Worm (Caenorhabditis elegans): Measurements from ENCODE around the gene mans-2.

The mans-2 gene

DNA sequence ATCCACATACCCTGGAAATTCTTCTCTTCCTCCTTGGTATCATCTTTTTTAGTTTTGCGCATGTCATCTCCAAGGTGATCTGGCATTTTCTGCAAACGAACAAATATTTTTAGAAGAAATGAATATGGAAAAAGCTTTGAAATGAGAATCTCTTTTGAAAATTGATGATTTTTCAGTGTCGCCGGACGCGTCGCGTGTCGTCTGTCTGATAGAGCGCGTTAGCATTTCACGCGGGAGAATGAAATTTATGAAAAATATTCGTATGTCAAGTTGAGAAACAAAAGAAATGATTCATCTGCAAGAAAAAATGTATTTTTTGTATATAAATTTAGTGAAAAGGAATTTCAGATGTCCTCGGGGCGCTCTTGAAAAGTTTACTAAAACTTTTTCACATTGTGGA lies 3.0 kb downstream of the mans-2 start, which contains the start of gene rpt-1 (continued):
- TF ChIP-seq hpl-2 (GFP tag; optimal IDR thresholded peaks at IDR 0.05) (no peak), blmp-1 (tag; optimal IDR thresholded peaks at IDR 0.05) (peak; percentile 84)

DNA sequence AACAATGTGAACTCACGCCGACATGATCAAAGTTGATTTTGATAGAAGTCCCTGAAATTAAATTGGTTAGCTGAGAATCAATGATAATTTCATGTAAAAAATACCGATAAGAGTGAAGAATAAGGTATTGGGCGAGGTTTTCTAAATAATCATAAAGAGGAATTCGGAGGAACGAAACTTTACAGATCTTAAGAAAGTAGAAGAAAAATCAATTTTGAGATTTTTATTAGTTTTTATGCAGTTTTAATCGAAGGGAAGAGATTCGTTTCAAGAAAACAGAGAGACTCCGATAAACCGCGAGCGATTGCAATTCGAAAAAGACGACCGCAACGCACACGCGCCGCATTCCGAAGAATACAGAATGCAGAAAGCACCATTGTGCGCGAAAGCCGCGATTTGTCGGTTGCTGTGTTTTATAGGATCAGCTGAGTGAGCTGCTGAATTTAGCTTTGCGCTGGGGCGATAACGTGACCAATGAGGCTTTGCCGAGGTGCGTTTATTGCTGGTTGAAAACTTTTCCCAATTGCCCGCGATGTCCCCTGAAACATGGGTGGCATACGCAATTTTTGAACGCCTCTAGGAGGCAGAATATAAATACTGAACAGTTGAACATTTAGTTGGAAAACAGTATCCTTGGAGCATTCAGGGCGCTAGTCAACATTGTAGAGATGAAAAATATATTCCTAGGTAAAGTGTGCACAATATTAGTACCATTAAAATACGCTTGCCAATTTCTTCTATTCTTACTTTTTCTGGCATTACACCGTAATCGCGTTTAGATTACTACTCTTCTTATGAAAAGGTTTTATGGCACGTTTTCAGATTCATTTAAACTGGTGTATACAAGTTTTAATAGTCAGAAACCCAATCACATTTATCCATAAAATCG lies 5.4 kb downstream of the mans-2 start, which contains the start of gene snr-4:
Gene snr-4 (minus strand): TSS at position 51 of the 889 bp plus-strand sequence.
- TF ChIP-seq nhr-12 (tag; optimal IDR thresholded peaks at IDR 0.05): peak; percentile 20
- TF ChIP-seq hlh-17 (GFP tag; optimal IDR thresholded peaks at IDR 0.05; ENCODE audit: borderline replicate concordance): no peak
- peak; percentile 95 for TF ChIP-seq mab-9 (GFP tag; IDR thresholded peaks at IDR 0.05)
- TF ChIP-seq ztf-4 (tag; optimal IDR thresholded peaks at IDR 0.05): peak; percentile 82
- peak; percentile 76 for TF ChIP-seq nhr-237 (tag; optimal IDR thresholded peaks at IDR 0.05)
- TF ChIP-seq dpl-1 (GFP tag; optimal IDR thresholded peaks at IDR 0.05): peak; percentile 79 to 83 (median 83)
- TF ChIP-seq ceh-8 (GFP tag; optimal IDR thresholded peaks at IDR 0.05): peak; percentile 80
- peak; percentile 68 for TF ChIP-seq efl-3 (GFP tag; optimal IDR thresholded peaks at IDR 0.05)
- TF ChIP-seq nhr-47 (tag; optimal IDR thresholded peaks at IDR 0.05): peak; percentile 98
- peak; percentile 91 for TF ChIP-seq aly-2 (tag; optimal IDR thresholded peaks at IDR 0.05)
- TF ChIP-seq ztf-11 (tag; optimal IDR thresholded peaks at IDR 0.05): peak in 1 of 2 experiments; percentile 91
- TF ChIP-seq nhr-19 (GFP tag; conservative IDR thresholded peaks at IDR 0.05): peak; percentile 98
- peak; percentile 87 to 92 for TF ChIP-seq lsy-2 (tag; optimal IDR thresholded peaks at IDR 0.05)
- peak; percentile 93 for TF ChIP-seq lin-15B (tag; optimal IDR thresholded peaks at IDR 0.05)
- no peak for TF ChIP-seq tlp-1 (tag; optimal IDR thresholded peaks at IDR 0.05)
- TF ChIP-seq pag-3 (tag; optimal IDR thresholded peaks at IDR 0.05; ENCODE audit: borderline replicate concordance, insufficient read depth): peak; percentile 36
- TF ChIP-seq unc-86 (tag; optimal IDR thresholded peaks at IDR 0.05): peak; percentile 94
- TF ChIP-seq ceh-90 (tag; optimal IDR thresholded peaks at IDR 0.05): peak; percentile 31
- peak; percentile 82 for TF ChIP-seq nhr-11 (tag; optimal IDR thresholded peaks at IDR 0.05)
- peak; percentile 66 for TF ChIP-seq unc-130 (tag; optimal IDR thresholded peaks at IDR 0.05)
- TF ChIP-seq lir-3 (tag; optimal IDR thresholded peaks at IDR 0.05; ENCODE audit: poor library complexity): peak; percentile 74
- peak; percentile 60 for TF ChIP-seq unc-62 (GFP tag; optimal IDR thresholded peaks at IDR 0.05)
- no peak for TF ChIP-seq sptf-1 (tag; optimal IDR thresholded peaks at IDR 0.05)
- TF ChIP-seq egl-27 (tag; optimal IDR thresholded peaks at IDR 0.05): peak in 1 of 2 experiments; percentile 76
- TF ChIP-seq ces-1 (GFP tag; optimal IDR thresholded peaks at IDR 0.05): no peak
- peak; percentile 84 for TF ChIP-seq C16A3.4 (tag; optimal IDR thresholded peaks at IDR 0.05)
- TF ChIP-seq elt-3 (tag; optimal IDR thresholded peaks at IDR 0.05): peak in 5 of 6 experiments; percentile 30 to 96 (median 93)
- TF ChIP-seq lin-14 (GFP tag; optimal IDR thresholded peaks at IDR 0.05): peak; percentile 95
- peak; percentile 91 for TF ChIP-seq ceh-88 (GFP tag; IDR thresholded peaks at IDR 0.05)
- TF ChIP-seq lin-35 (GFP tag; optimal IDR thresholded peaks at IDR 0.05): peak; percentile 85 to 90
- TF ChIP-seq hlh-4 (tag; optimal IDR thresholded peaks at IDR 0.05): no peak
- TF ChIP-seq aha-1 (tag; optimal IDR thresholded peaks at IDR 0.05): no peak
- TF ChIP-seq hpl-2 (GFP tag; optimal IDR thresholded peaks at IDR 0.05): peak; percentile 87
- TF ChIP-seq fos-1 (tag; optimal IDR thresholded peaks at IDR 0.05): peak; percentile 92
- TF ChIP-seq egl-13 (tag; optimal IDR thresholded peaks at IDR 0.05): peak; percentile 94
- TF ChIP-seq ets-5 (GFP tag; IDR thresholded peaks at IDR 0.05): no peak
- peak; percentile 56 for TF ChIP-seq pqm-1 (tag; optimal IDR thresholded peaks at IDR 0.05)
- TF ChIP-seq snu-23 (GFP tag; optimal IDR thresholded peaks at IDR 0.05): peak; percentile 97
- TF ChIP-seq swsn-7 (tag; optimal IDR thresholded peaks at IDR 0.05): peak; percentile 97
- peak; percentile 66 for TF ChIP-seq F16B12.6 (tag; optimal IDR thresholded peaks at IDR 0.05)
- no peak for TF ChIP-seq nhr-28 (tag; optimal IDR thresholded peaks at IDR 0.05)
- peak; percentile 96 to 97 (median 96) for TF ChIP-seq ceh-82 (tag; optimal IDR thresholded peaks at IDR 0.05)
- TF ChIP-seq jun-1 (tag; optimal IDR thresholded peaks at IDR 0.05): peak; percentile 93
- TF ChIP-seq zip-4 (GFP tag; optimal IDR thresholded peaks at IDR 0.05): peak; percentile 88
- no peak for TF ChIP-seq blmp-1 (tag; optimal IDR thresholded peaks at IDR 0.05)
- peak; percentile 98 for TF ChIP-seq pax-3 (tag; optimal IDR thresholded peaks at IDR 0.05)
- TF ChIP-seq nhr-20 (tag; optimal IDR thresholded peaks at IDR 0.05): peak; percentile 96
